Fruit fly (Drosophila melanogaster) whole organism, embryonic: Measurements from ENCODE around the gene CG46459.

Source experiments
- CG10979 ChIP-seq: fragments of 200-800 bp; sonication (Bioruptor generic); optimal IDR thresholded peaks from 2 replicates; lab custom pipeline; 2018; ENCODE audit warnings: missing biosample characterization, mild to moderate bottlenecking, missing genetic modification characterization, moderate library complexity
- CG12769 ChIP-seq: fragments of 200-800 bp; sonication (Bioruptor generic); optimal IDR thresholded peaks from 2 replicates; lab custom pipeline; 2019; ENCODE audit warnings: missing biosample characterization, mild to moderate bottlenecking, missing genetic modification characterization, moderate library complexity
- CG16863 ChIP-seq: fragments of 200-800 bp; sonication (Bioruptor generic); optimal IDR thresholded peaks from 3 replicates; lab custom pipeline; 2016; ENCODE audit warnings: missing biosample characterization, missing genetic modification characterization
- HLH4C ChIP-seq: fragments of 200-800 bp; sonication (Bioruptor generic); IDR thresholded peaks from 3 replicates; pipeline ENCODE4 v1.3.6; 2022; ENCODE audit warnings: missing biosample characterization, missing genetic modification characterization; ENCODE audit not compliant: partially characterized antibody
- Nf-YA ChIP-seq: fragments of 200-800 bp; sonication (Bioruptor generic); IDR thresholded peaks from 2 replicates; pipeline ENCODE4 v1.3.6; 2022; ENCODE audit warnings: missing biosample characterization, missing genetic modification characterization
- Sox100B ChIP-seq: fragments of 200-800 bp; sonication (Bioruptor generic); optimal IDR thresholded peaks from 3 replicates; lab custom pipeline; 2018; ENCODE audit warnings: missing biosample characterization, mild to moderate bottlenecking, missing genetic modification characterization
- al ChIP-seq: fragments of 200-800 bp; sonication (Bioruptor generic); IDR thresholded peaks from 2 replicates; pipeline ENCODE4 v1.3.6; 2022; ENCODE audit warnings: missing biosample characterization, missing genetic modification characterization
- pum ChIP-seq: fragments of 200-800 bp; sonication (Bioruptor generic); optimal IDR thresholded peaks from 2 replicates; lab custom pipeline; 2016; ENCODE audit warnings: missing biosample characterization, missing genetic modification characterization
- wdn ChIP-seq: fragments of 200-800 bp; sonication (Bioruptor generic); IDR thresholded peaks from 2 replicates; pipeline ENCODE4 v1.3.6; 2022; ENCODE audit warnings: missing biosample characterization, missing genetic modification characterization

DNA sequence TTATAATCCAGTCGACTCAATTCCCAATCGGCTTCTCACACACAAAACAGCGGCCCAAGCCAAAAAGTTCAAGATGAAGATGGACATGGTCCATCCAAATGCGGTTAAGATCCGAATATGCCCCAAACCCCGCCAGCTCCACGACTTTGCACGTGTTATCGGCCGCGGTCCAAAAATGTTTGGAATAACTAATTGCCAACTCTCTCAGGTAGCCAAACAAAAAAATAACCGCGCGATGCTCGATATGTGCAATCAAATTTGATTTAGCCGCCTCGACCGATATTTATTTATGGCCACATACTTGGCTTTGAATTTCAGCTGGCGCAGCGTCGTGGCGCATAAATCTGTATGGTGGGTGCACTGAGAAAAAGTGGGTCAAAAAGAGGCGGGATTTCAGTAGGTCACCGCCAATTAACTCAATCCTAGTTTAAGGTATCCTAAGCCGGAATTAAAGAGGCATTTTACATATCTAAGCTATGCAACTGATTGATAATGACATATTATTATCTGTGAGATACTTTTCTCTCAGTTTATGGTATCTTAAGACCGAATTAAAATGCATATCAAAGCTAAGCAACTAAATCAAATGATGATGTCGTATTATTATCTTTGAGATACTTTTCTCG lies 47.8 kb upstream of the CG46459 start:
- TF ChIP-seq CG12769 (peak; percentile 34), Sox100B (GFP tag; lab: Kevin White, UChicago) (peak; percentile 11), al (no peak), pum (GFP tag; lab: Kevin White, UChicago) (peak; percentile 16), CG16863 (GFP tag; lab: Kevin White, UChicago) (peak; percentile 48), wdn (no peak), CG10979 (tag; lab: Kevin White, UChicago) (peak; percentile 46), HLH4C (GFP tag; lab: Robert Waterston, UW) (no peak), Nf-YA (GFP tag; lab: Robert Waterston, UW) (no peak; the same call in 1 of the 2 replicates)
